Worm (Caenorhabditis elegans) whole organism, early embryonic: ENCODE measurements around the gene str-162.
A peak's percentile ranks its signal among the peaks of the same experiment; 100 is the strongest.

Source experiments
- B0310.2 ChIP-seq: sonication (generic microtip); optimal IDR thresholded peaks from 2 replicates; lab custom pipeline; 2016; ENCODE audit warnings: mild to moderate bottlenecking, missing genetic modification characterization, missing compliant biosample characterization
- F13C5.2 ChIP-seq: sonication (generic microtip); optimal IDR thresholded peaks from 2 replicates; lab custom pipeline; 2017; ENCODE audit warnings: mild to moderate bottlenecking, missing genetic modification characterization, inconsistent platforms, missing compliant biosample characterization
- aly-1 ChIP-seq: sonication (generic microtip); optimal IDR thresholded peaks from 2 replicates; lab custom pipeline; 2016; ENCODE audit warnings: missing genetic modification characterization, missing compliant biosample characterization
- ama-1 ChIP-seq: fragments of 150-350 bp; optimal IDR thresholded peaks from 2 replicates; lab custom pipeline; 2014
- ceh-13 ChIP-seq: fragments of 200-800 bp; sonication (Bioruptor generic); optimal IDR thresholded peaks from 2 replicates; lab custom pipeline; 2018; ENCODE audit warnings: mild to moderate bottlenecking, missing genetic modification characterization, missing compliant biosample characterization
- ceh-36 ChIP-seq: sonication (generic microtip); optimal IDR thresholded peaks from 2 replicates; lab custom pipeline; 2016; ENCODE audit warnings: missing genetic modification characterization, inconsistent platforms, missing compliant biosample characterization
- ets-7 ChIP-seq: sonication (generic microtip); optimal IDR thresholded peaks from 2 replicates; lab custom pipeline; 2016; ENCODE audit warnings: missing genotype, missing genetic modification characterization, missing compliant biosample characterization
- flt-1 ChIP-seq: fragments of 200-800 bp; sonication (Bioruptor generic); IDR thresholded peaks from 2 replicates; pipeline ENCODE4 v1.3.6; 2022; ENCODE audit warnings: missing genetic modification characterization, missing compliant biosample characterization
- hmbx-1 ChIP-seq: sonication (generic microtip); optimal IDR thresholded peaks from 2 replicates; lab custom pipeline; 2016; ENCODE audit warnings: mild to moderate bottlenecking, missing genetic modification characterization, missing compliant biosample characterization
- hmg-4 ChIP-seq: fragments of 200-800 bp; sonication (Bioruptor generic); optimal IDR thresholded peaks from 2 replicates; lab custom pipeline; 2018; ENCODE audit warnings: mild to moderate bottlenecking, missing genetic modification characterization, missing compliant biosample characterization
- hnd-1 ChIP-seq: sonication (generic microtip); optimal IDR thresholded peaks from 2 replicates; lab custom pipeline; 2016; ENCODE audit warnings: missing genetic modification characterization, missing compliant biosample characterization
- pes-1 ChIP-seq: fragments of 200-800 bp; sonication (Bioruptor generic); IDR thresholded peaks from 2 replicates; pipeline ENCODE4 v1.3.6; 2022; ENCODE audit warnings: missing genetic modification reagents, missing genetic modification characterization, missing compliant biosample characterization
- scrt-1 ChIP-seq: fragments of 200-800 bp; sonication (Bioruptor generic); IDR thresholded peaks from 2 replicates; pipeline ENCODE4 v1.3.6; 2022; ENCODE audit warnings: missing genetic modification characterization, missing compliant biosample characterization
- sea-1 ChIP-seq: fragments of 200-800 bp; sonication (Bioruptor generic); conservative IDR thresholded peaks from 2 replicates; pipeline ENCODE4 v1.3.6; 2022; ENCODE audit warnings: missing genetic modification characterization, missing compliant biosample characterization
- tbx-11 ChIP-seq: fragments of 200-800 bp; sonication (Bioruptor generic); IDR thresholded peaks from 2 replicates; pipeline ENCODE4 v1.3.6; 2022; ENCODE audit warnings: missing genetic modification characterization, missing compliant biosample characterization
- tbx-37 ChIP-seq: fragments of 200-800 bp; sonication (Bioruptor generic); conservative IDR thresholded peaks from 2 replicates; pipeline ENCODE4 v1.3.6; 2022; ENCODE audit warnings: missing genetic modification reagents, missing genetic modification characterization, missing compliant biosample characterization
- tra-4 ChIP-seq: sonication (generic microtip); optimal IDR thresholded peaks from 2 replicates; lab custom pipeline; 2017; ENCODE audit warnings: missing genetic modification characterization, missing compliant biosample characterization

str-162 gene

ce11 chrIV:5038744-5039143 lies 46.6 kb downstream of the str-162 start:
- peak; percentile 49; the same call in 1 of the 2 replicates for TF ChIP-seq tbx-37 (GFP tag; lab: Robert Waterston, UW)
- TF ChIP-seq flt-1: peak; percentile 82
- TF ChIP-seq pes-1 (GFP tag; lab: Robert Waterston, UW): peak; percentile 84
- TF ChIP-seq ceh-13: no peak
- TF ChIP-seq hmg-4: no peak
- no peak for TF ChIP-seq ets-7 (tag; lab: Kevin White, UChicago)
- TF ChIP-seq hnd-1 (tag; lab: Kevin White, UChicago): no peak
- no peak for TF ChIP-seq tra-4
- TF ChIP-seq B0310.2 (tag; lab: Kevin White, UChicago): peak; percentile 18
- TF ChIP-seq scrt-1 (GFP tag; lab: Robert Waterston, UW): peak; percentile 80
- peak; percentile 74; the same call in 1 of the 2 replicates for TF ChIP-seq sea-1 (GFP tag; lab: Robert Waterston, UW)
- no peak for TF ChIP-seq ceh-36 (tag; lab: Kevin White, UChicago)
- no peak for TF ChIP-seq F13C5.2
- no peak for TF ChIP-seq hmbx-1 (tag; lab: Kevin White, UChicago)
- no peak for TF ChIP-seq ama-1 (lab: Kevin White, UChicago)
- no peak for TF ChIP-seq aly-1 (tag; lab: Kevin White, UChicago)
- TF ChIP-seq tbx-11 (GFP tag; lab: Robert Waterston, UW): peak; percentile 59
